Worm (Caenorhabditis elegans) whole organism, L1 larva: ENCODE measurements around the gene Y66D12A.16.

Source experiments
- alr-1 ChIP-seq: fragments of 200-800 bp; sonication (Bioruptor generic); optimal IDR thresholded peaks from 2 replicates; lab custom pipeline; 2018; ENCODE audit warnings: borderline replicate concordance, mild to moderate bottlenecking, missing genetic modification characterization, missing compliant biosample characterization
- blmp-1 ChIP-seq: fragments of 150-350 bp; optimal IDR thresholded peaks from 2 replicates; lab custom pipeline; 2014; ENCODE audit warnings: missing biosample characterization, missing genetic modification characterization
- ceh-8 ChIP-seq: fragments of 200-800 bp; sonication (Bioruptor generic); optimal IDR thresholded peaks from 2 replicates; lab custom pipeline; 2018; ENCODE audit warnings: mild to moderate bottlenecking, missing genetic modification characterization, moderate library complexity, missing compliant biosample characterization
- fkh-10 ChIP-seq: sonication (generic microtip); optimal IDR thresholded peaks from 2 replicates; lab custom pipeline; 2017; ENCODE audit warnings: missing biosample characterization, missing genetic modification reagents, missing genetic modification characterization
- fos-1 ChIP-seq: fragments of 150-350 bp; optimal IDR thresholded peaks from 2 replicates; lab custom pipeline; 2014; ENCODE audit warnings: missing biosample characterization, missing genetic modification characterization
- nhr-11 ChIP-seq: fragments of 150-350 bp; optimal IDR thresholded peaks from 2 replicates; lab custom pipeline; 2014; ENCODE audit warnings: missing biosample characterization, missing genetic modification characterization
- nhr-12 ChIP-seq: sonication (generic microtip); optimal IDR thresholded peaks from 2 replicates; lab custom pipeline; 2017; ENCODE audit warnings: missing biosample characterization, missing genetic modification characterization
- nhr-76 ChIP-seq: sonication (generic microtip); optimal IDR thresholded peaks from 2 replicates; lab custom pipeline; 2017; ENCODE audit warnings: missing biosample characterization, missing genetic modification characterization
- pqm-1 ChIP-seq: sonication (generic microtip); optimal IDR thresholded peaks from 3 replicates; lab custom pipeline; 2017; ENCODE audit warnings: missing biosample characterization, missing genetic modification characterization
- swsn-7 ChIP-seq: sonication (generic microtip); optimal IDR thresholded peaks from 2 replicates; lab custom pipeline; 2016; ENCODE audit warnings: missing genetic modification characterization, missing compliant biosample characterization
- zag-1 ChIP-seq: fragments of 150-350 bp; optimal IDR thresholded peaks from 2 replicates; lab custom pipeline; 2014; ENCODE audit warnings: missing biosample characterization, missing genetic modification characterization
- ztf-11 ChIP-seq, 2 experiments: sonication (generic microtip); optimal IDR thresholded peaks; 2 replicates each; lab custom pipeline; 2016 to 2017; ENCODE audit warnings: missing genetic modification characterization in 2 of 2, missing biosample characterization in 1 of 2, missing compliant biosample characterization in 1 of 2
- ztf-4 ChIP-seq: fragments of 150-350 bp; optimal IDR thresholded peaks from 2 replicates; lab custom pipeline; 2014; ENCODE audit warnings: missing biosample characterization, missing genetic modification characterization

- TF ChIP-seq ztf-11 (tag; optimal IDR thresholded peaks at IDR 0.05; lab: Kevin White, UChicago) (no peak), blmp-1 (tag; lab: Kevin White, UChicago) (no peak), ceh-8 (GFP tag; lab: Kevin White, UChicago) (no peak), nhr-76 (tag; lab: Kevin White, UChicago) (no peak), fkh-10 (GFP tag; lab: Kevin White, UChicago) (no peak), nhr-12 (tag; lab: Kevin White, UChicago) (no peak), pqm-1 (tag; lab: Kevin White, UChicago) (no peak), zag-1 (tag; lab: Kevin White, UChicago) (no peak), nhr-11 (tag; lab: Kevin White, UChicago) (no peak), ztf-4 (tag; lab: Kevin White, UChicago) (no peak), swsn-7 (no peak), alr-1 (no peak), fos-1 (no peak)
These were observed 39.2 kb upstream of the Y66D12A.16 start, which contains the start of gene fbxa-220 for ce11 chrIII:11484139-11484590.
